Worm (Caenorhabditis elegans): ENCODE data around the gene T05C1.3.

DNA sequence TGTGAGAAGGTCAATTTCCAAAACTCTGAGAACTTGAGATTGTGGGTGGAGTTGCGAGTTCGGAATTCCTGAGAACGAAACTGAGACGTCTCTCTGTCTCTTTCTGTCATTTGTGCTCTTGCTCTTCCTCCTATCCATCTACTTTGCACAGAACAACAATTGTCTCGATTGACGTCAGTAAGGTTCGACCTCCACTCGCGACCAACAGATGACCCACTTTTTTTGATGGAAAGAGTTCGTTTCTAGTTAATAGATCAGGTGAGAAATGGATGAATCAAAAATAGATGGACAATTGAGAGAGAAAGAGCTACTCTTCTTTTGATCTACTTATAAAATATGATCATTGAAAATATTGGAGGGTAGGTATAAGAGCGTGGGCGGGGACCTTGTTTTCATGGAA lies 5.3 kb upstream of the T05C1.3 start:
- TF ChIP-seq dmd-4 (tag; optimal IDR thresholded peaks at IDR 0.05): no peak
- no peak for TF ChIP-seq egl-27 (tag; optimal IDR thresholded peaks at IDR 0.05)
- TF ChIP-seq ama-1 (optimal IDR thresholded peaks at IDR 0.05): no peak
- TF ChIP-seq unc-55 (GFP tag; optimal IDR thresholded peaks at IDR 0.05): no peak
